Worm (Caenorhabditis elegans): ENCODE data around the gene T06C12.11.

Gene T06C12.11

DNA sequence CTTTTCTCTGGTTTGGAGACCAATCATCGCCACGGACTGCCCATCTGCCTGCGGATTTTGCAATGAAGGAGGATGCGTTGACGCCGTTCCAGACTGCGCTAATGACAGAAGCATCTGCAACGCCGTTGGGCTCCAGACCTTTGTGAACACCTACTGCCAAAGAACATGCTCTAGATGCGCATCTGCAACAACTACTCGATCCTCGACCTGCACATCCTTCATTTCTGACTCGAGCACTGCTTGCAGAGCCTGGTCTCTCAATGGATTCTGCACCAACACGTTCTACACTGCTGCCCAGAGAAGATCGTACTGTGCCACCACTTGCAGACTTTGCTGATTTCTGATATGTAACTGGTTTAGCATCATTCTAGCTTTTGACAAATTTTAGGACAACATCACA, 7.8 kb downstream of the T06C12.11 start:
- TF ChIP-seq snpc-4 (tag; optimal IDR thresholded peaks at IDR 0.05) (no peak), ztf-4 (tag; optimal IDR thresholded peaks at IDR 0.05) (no peak), jun-1 (tag; optimal IDR thresholded peaks at IDR 0.05) (no peak), lin-15B (tag; optimal IDR thresholded peaks at IDR 0.05) (no peak), ceh-82 (tag; optimal IDR thresholded peaks at IDR 0.05) (no peak), nhr-43 (tag; optimal IDR thresholded peaks at IDR 0.05; ENCODE audit: poor library complexity, severe bottlenecking) (no peak), mml-1 (tag; optimal IDR thresholded peaks at IDR 0.05) (no peak)

- peak; percentile 27 for TF ChIP-seq elt-2 (tag; optimal IDR thresholded peaks at IDR 0.05)
These were observed 12.7 kb downstream of the T06C12.11 start, which contains the start of the genes F35E8.1 and F35E8.2 for ce11 chrV:15905530-15905929. Gene F35E8.1, minus strand, starts transcription at chrV:15905630. Gene F35E8.2, plus strand, starts transcription at chrV:15905661.

ce11 chrV:15911848-15912247, 19.1 kb downstream of the T06C12.11 start, which contains the start of gene F35E8.6:
Gene F35E8.6, plus strand, starts transcription at chrV:15912148.
- no peak for TF ChIP-seq lin-15B (tag; optimal IDR thresholded peaks at IDR 0.05)
- TF ChIP-seq elt-1 (tag; optimal IDR thresholded peaks at IDR 0.05), result no peak
- TF ChIP-seq R02D3.7 (tag; optimal IDR thresholded peaks at IDR 0.05), result no peak
- TF ChIP-seq ama-1 (optimal IDR thresholded peaks at IDR 0.05), result no peak
- no peak for TF ChIP-seq ceh-9 (tag; optimal IDR thresholded peaks at IDR 0.05)

- TF ChIP-seq pqm-1 (tag; optimal IDR thresholded peaks at IDR 0.05) (no peak), ceh-9 (tag; optimal IDR thresholded peaks at IDR 0.05) (no peak), unc-39 (tag; optimal IDR thresholded peaks at IDR 0.05) (no peak), ceh-28 (tag; optimal IDR thresholded peaks at IDR 0.05) (no peak), lin-15B (tag; optimal IDR thresholded peaks at IDR 0.05) (no peak), tbx-2 (tag; optimal IDR thresholded peaks at IDR 0.05) (no peak), mml-1 (tag; optimal IDR thresholded peaks at IDR 0.05) (no peak), ztf-4 (tag; optimal IDR thresholded peaks at IDR 0.05) (no peak), aly-2 (tag; optimal IDR thresholded peaks at IDR 0.05) (no peak), sea-2 (GFP tag; optimal IDR thresholded peaks at IDR 0.05) (no peak), eor-1 (tag; optimal IDR thresholded peaks at IDR 0.05) (no peak), hmg-11 (tag; optimal IDR thresholded peaks at IDR 0.05) (no peak), ZK546.5 (tag; optimal IDR thresholded peaks at IDR 0.05) (no peak)
These were observed 19.9 kb downstream of the T06C12.11 start for ce11 chrV:15912677-15913076.

ce11 chrV:15913714-15914113, 20.9 kb downstream of the T06C12.11 start, which contains the start of gene F35E8.7:
Gene F35E8.7, plus strand, starts transcription at chrV:15914014.
- TF ChIP-seq lin-15B (tag; optimal IDR thresholded peaks at IDR 0.05) (no peak), lsy-12 (tag; optimal IDR thresholded peaks at IDR 0.05) (no peak), ZK546.5 (tag; optimal IDR thresholded peaks at IDR 0.05) (no peak), ztf-4 (tag; optimal IDR thresholded peaks at IDR 0.05) (no peak), nhr-28 (tag; optimal IDR thresholded peaks at IDR 0.05) (no peak)

DNA sequence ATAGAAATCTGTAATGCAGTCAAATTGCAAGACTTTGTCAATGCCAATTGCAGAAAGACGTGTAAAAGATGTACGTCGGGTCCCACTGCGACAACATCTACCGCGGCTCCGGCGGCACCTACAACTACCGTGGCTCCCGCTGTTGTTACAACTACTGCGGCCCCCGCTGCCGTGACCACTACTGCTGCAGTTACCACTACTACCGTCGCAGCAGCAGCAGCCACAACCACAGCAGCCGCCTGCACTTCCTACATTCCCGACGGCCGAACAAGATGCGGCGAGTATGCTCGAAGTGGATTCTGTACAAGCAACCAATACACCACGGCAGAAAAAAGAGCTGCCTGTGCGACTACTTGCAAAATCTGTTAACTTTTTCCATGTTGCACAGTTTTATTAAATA, 22.0 kb downstream of the T06C12.11 start:
- TF ChIP-seq elt-3 (tag; optimal IDR thresholded peaks at IDR 0.05), result no peak
- TF ChIP-seq nhr-77 (tag; optimal IDR thresholded peaks at IDR 0.05), result no peak
- no peak for TF ChIP-seq elt-2 (tag; optimal IDR thresholded peaks at IDR 0.05)
- no peak for TF ChIP-seq snpc-4 (tag; optimal IDR thresholded peaks at IDR 0.05)

ce11 chrV:15915307-15915706, 22.5 kb downstream of the T06C12.11 start:
- TF ChIP-seq pqm-1 (tag; optimal IDR thresholded peaks at IDR 0.05), result no peak
- TF ChIP-seq nhr-12 (tag; optimal IDR thresholded peaks at IDR 0.05), result no peak
- TF ChIP-seq R02D3.7 (tag; optimal IDR thresholded peaks at IDR 0.05), result no peak
- no peak for TF ChIP-seq nhr-28 (tag; optimal IDR thresholded peaks at IDR 0.05)
- no peak for TF ChIP-seq nhr-237 (tag; optimal IDR thresholded peaks at IDR 0.05)
- no peak for TF ChIP-seq aly-2 (tag; optimal IDR thresholded peaks at IDR 0.05)
- no peak for TF ChIP-seq nhr-76 (tag; optimal IDR thresholded peaks at IDR 0.05)

- peak; percentile 14 for TF ChIP-seq skn-1 (tag; optimal IDR thresholded peaks at IDR 0.05)
- no peak for TF ChIP-seq ztf-4 (tag; optimal IDR thresholded peaks at IDR 0.05)
- TF ChIP-seq R02D3.7 (tag; optimal IDR thresholded peaks at IDR 0.05), result no peak
- no peak for TF ChIP-seq elt-3 (tag; optimal IDR thresholded peaks at IDR 0.05)
- no peak for TF ChIP-seq sea-2 (GFP tag; optimal IDR thresholded peaks at IDR 0.05)
- TF ChIP-seq fkh-10 (GFP tag; optimal IDR thresholded peaks at IDR 0.05), result no peak
- no peak for TF ChIP-seq nhr-43 (tag; optimal IDR thresholded peaks at IDR 0.05; ENCODE audit: poor library complexity, severe bottlenecking)
- TF ChIP-seq nhr-28 (tag; optimal IDR thresholded peaks at IDR 0.05), result no peak
- TF ChIP-seq nhr-23 (tag; optimal IDR thresholded peaks at IDR 0.05), result no peak
- TF ChIP-seq lsy-12 (tag; optimal IDR thresholded peaks at IDR 0.05), result no peak
- TF ChIP-seq mdl-1 (tag; optimal IDR thresholded peaks at IDR 0.05), result no peak
- TF ChIP-seq lin-39 (tag; optimal IDR thresholded peaks at IDR 0.05), result no peak
- no peak for TF ChIP-seq nhr-11 (tag; optimal IDR thresholded peaks at IDR 0.05)
- TF ChIP-seq pqm-1 (tag; optimal IDR thresholded peaks at IDR 0.05), result peak; percentile 41
- no peak for TF ChIP-seq jun-1 (tag; optimal IDR thresholded peaks at IDR 0.05)
- no peak for TF ChIP-seq nfya-1 (tag; optimal IDR thresholded peaks at IDR 0.05; ENCODE audit: insufficient read depth)
- TF ChIP-seq nhr-12 (tag; optimal IDR thresholded peaks at IDR 0.05), result no peak
- TF ChIP-seq nhr-25 (tag; optimal IDR thresholded peaks at IDR 0.05), result no peak
- TF ChIP-seq elt-2 (tag; optimal IDR thresholded peaks at IDR 0.05), result peak; percentile 88
- TF ChIP-seq egl-5 (tag; optimal IDR thresholded peaks at IDR 0.05), result no peak
- no peak for TF ChIP-seq fkh-2 (tag; optimal IDR thresholded peaks at IDR 0.05)
These were observed 23.1 kb downstream of the T06C12.11 start, which contains the start of gene gst-38 for ce11 chrV:15915919-15916318. Gene gst-38, minus strand, starts transcription at chrV:15916070.
